Fruit fly (Drosophila melanogaster): ENCODE measurements around the gene CG10431.

The CG10431 gene

DNA sequence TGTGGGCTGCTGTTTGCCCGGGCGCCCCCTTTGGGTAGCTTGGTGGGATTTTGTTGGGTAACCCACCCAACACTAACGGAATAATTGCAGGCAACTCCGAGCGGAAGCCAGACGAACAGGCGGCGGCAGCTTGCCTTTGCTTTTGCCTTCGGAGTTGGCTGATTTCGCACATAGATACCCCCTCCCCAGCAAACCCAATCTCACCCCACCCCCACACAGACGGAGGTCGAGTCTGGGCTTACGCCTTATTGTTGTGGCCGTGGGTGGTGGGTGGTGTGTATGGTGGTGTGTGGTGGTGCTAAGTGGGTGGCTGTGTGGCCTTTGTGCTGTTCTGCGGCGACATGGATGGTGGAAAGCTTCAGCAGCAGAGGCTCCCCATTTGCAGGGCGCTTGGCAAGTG lies 41.1 kb downstream of the CG10431 start:
- TF ChIP-seq CG7368 (GFP tag; optimal IDR thresholded peaks at IDR 0.05) (peak; percentile 45), acj6 (GFP tag; optimal IDR thresholded peaks at IDR 0.05) (no peak)

DNA sequence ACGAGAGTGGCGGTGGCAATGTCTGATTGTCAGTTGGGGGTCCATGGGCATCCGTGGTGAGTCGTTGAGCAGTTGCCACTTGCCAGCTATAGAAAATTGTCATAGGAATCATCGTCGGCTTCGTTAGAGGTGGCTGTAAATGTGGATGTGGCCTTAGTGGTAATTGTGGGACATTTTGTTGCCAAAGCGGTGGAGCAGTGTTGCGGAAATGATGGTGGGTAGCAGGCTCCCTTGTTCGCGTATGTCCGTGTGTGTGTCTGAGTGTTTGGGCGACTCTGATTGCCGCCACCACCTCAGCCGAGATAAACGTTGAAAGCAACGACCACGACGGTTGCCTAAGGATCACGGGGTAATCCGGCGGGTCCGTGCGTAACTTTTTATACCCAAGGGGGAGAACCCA lies 42.5 kb downstream of the CG10431 start:
- TF ChIP-seq CG6808 (GFP tag; optimal IDR thresholded peaks at IDR 0.05) = no peak
- TF ChIP-seq CG10669 (GFP tag; optimal IDR thresholded peaks at IDR 0.05) = no peak
- TF ChIP-seq fd85E (GFP tag; optimal IDR thresholded peaks at IDR 0.05) = no peak
- TF ChIP-seq Gug (GFP tag; IDR thresholded peaks at IDR 0.05) = no peak
- no peak for TF ChIP-seq topi (GFP tag; optimal IDR thresholded peaks at IDR 0.05)
- no peak for TF ChIP-seq CG31627 (GFP tag; optimal IDR thresholded peaks at IDR 0.05)
- no peak for TF ChIP-seq CG4318 (GFP tag; optimal IDR thresholded peaks at IDR 0.05)
- no peak for TF ChIP-seq lz (GFP tag; optimal IDR thresholded peaks at IDR 0.05)
- TF ChIP-seq CG11902 (GFP tag; optimal IDR thresholded peaks at IDR 0.05) = no peak
- TF ChIP-seq CG15336 (GFP tag; IDR thresholded peaks at IDR 0.05) = no peak
- no peak for TF ChIP-seq CG8632 (GFP tag; optimal IDR thresholded peaks at IDR 0.05)
- no peak for TF ChIP-seq CG3032 (tag; optimal IDR thresholded peaks at IDR 0.05)
- no peak for TF ChIP-seq OdsH (GFP tag; optimal IDR thresholded peaks at IDR 0.05)
- TF ChIP-seq fd59A (GFP tag; optimal IDR thresholded peaks at IDR 0.05) = no peak
- no peak for TF ChIP-seq eg (GFP tag; IDR thresholded peaks at IDR 0.05)
- no peak for TF ChIP-seq CG8119 (GFP tag; IDR thresholded peaks at IDR 0.05)
- no peak for TF ChIP-seq Ets21C (GFP tag; optimal IDR thresholded peaks at IDR 0.05)
- no peak for TF ChIP-seq CG11294 (GFP tag; IDR thresholded peaks at IDR 0.05)
- no peak for TF ChIP-seq dac (GFP tag; optimal IDR thresholded peaks at IDR 0.05)
- TF ChIP-seq CG7368 (GFP tag; optimal IDR thresholded peaks at IDR 0.05) = no peak

DNA sequence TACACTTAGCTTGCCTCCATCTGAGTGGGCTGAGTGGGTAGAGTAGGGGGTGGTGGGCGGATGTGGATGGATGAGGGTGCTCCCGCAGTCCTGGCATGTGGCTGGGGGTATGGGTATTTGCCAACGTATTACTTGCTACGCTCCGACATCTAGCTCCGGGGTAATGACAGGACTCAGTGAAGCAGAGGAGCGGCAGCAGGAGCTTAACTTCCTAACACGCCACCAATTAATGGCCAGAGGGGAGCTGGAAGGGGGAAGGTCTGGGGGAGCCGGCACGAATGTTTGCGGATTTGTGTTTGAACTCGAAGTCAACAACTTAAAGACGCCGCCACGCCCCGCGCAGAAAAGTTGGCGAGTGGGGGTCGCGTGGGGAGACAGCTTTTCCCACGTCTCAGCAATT lies 43.8 kb downstream of the CG10431 start:
- TF ChIP-seq CG15336 (GFP tag; IDR thresholded peaks at IDR 0.05) (no peak), svp (GFP tag) (peak; percentile 13)

DNA sequence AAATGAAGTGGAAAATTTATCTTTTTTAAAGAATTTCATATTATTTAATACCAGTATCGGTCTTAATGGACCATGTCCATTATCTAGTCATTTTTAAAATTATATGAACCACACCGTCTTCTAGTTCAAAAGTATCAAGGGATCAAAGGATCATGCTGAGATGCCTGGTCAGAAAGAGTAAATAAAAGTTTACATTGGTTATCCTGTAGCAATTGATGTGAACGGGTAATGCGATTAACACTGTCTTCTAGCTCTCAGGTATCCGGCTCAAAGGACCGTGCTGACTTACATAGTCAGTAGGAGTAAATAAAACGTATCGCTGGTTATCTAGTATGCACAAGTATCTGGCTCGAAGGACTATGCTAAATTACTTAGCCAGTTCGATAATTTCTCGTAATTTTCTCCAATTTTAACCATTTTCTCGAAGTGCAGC lies 44.7 kb downstream of the CG10431 start:
- TF ChIP-seq Eip93F (GFP tag; optimal IDR thresholded peaks at IDR 0.05) (no peak), CG16779 (tag; optimal IDR thresholded peaks at IDR 0.05) (no peak), fd59A (GFP tag; optimal IDR thresholded peaks at IDR 0.05) (no peak), Hr39 (GFP tag; optimal IDR thresholded peaks at IDR 0.05) (peak; percentile 6), achi (GFP tag; optimal IDR thresholded peaks at IDR 0.05) (no peak), dac (GFP tag; optimal IDR thresholded peaks at IDR 0.05) (no peak), pdm3 (GFP tag; optimal IDR thresholded peaks at IDR 0.05) (no peak), CG8319 (GFP tag; optimal IDR thresholded peaks at IDR 0.05) (no peak), CG34406 (GFP tag; optimal IDR thresholded peaks at IDR 0.05) (no peak), net (GFP tag; optimal IDR thresholded peaks at IDR 0.05) (no peak), OdsH (GFP tag; optimal IDR thresholded peaks at IDR 0.05) (peak; percentile 8), svp (GFP tag) (peak; percentile 62), CG6808 (GFP tag; optimal IDR thresholded peaks at IDR 0.05) (peak; percentile 41), lz (GFP tag; optimal IDR thresholded peaks at IDR 0.05) (peak; percentile 29), esn (GFP tag; optimal IDR thresholded peaks at IDR 0.05) (peak; percentile 21), CG10631 (GFP tag; optimal IDR thresholded peaks at IDR 0.05) (peak; percentile 30), CG8119 (GFP tag; IDR thresholded peaks at IDR 0.05) (no peak), Smox (GFP tag; optimal IDR thresholded peaks at IDR 0.05) (peak; percentile 26), CG3919 (GFP tag; optimal IDR thresholded peaks at IDR 0.05) (no peak), Sox102F (GFP tag; optimal IDR thresholded peaks at IDR 0.05) (no peak), CG11294 (GFP tag; IDR thresholded peaks at IDR 0.05) (no peak), Eip78C (GFP tag) (peak; percentile 66), CG3032 (tag; optimal IDR thresholded peaks at IDR 0.05) (peak; percentile 5), cyc (GFP tag; optimal IDR thresholded peaks at IDR 0.05) (no peak), CG8632 (GFP tag; optimal IDR thresholded peaks at IDR 0.05) (no peak), CG1621 (tag; optimal IDR thresholded peaks at IDR 0.05) (no peak), CG32006 (GFP tag; optimal IDR thresholded peaks at IDR 0.05) (peak; percentile 45), Blimp-1 (GFP tag; optimal IDR thresholded peaks at IDR 0.05) (no peak), Ets21C (GFP tag; optimal IDR thresholded peaks at IDR 0.05) (no peak), CG15336 (GFP tag; IDR thresholded peaks at IDR 0.05) (no peak), Hr4 (GFP tag; optimal IDR thresholded peaks at IDR 0.05) (peak; percentile 20), spab (GFP tag; optimal IDR thresholded peaks at IDR 0.05) (no peak), vri (GFP tag; optimal IDR thresholded peaks at IDR 0.05) (no peak), salr (GFP tag; optimal IDR thresholded peaks at IDR 0.05) (peak in 1 of 2 experiments; percentile 1), topi (GFP tag; optimal IDR thresholded peaks at IDR 0.05) (no peak), fkh (GFP tag; optimal IDR thresholded peaks at IDR 0.05) (no peak), Met (GFP tag; optimal IDR thresholded peaks at IDR 0.05) (peak; percentile 25)

All from whole organism, prepupa.